Fruit fly (Drosophila melanogaster): ENCODE measurements around the gene atms.

The atms gene

DNA sequence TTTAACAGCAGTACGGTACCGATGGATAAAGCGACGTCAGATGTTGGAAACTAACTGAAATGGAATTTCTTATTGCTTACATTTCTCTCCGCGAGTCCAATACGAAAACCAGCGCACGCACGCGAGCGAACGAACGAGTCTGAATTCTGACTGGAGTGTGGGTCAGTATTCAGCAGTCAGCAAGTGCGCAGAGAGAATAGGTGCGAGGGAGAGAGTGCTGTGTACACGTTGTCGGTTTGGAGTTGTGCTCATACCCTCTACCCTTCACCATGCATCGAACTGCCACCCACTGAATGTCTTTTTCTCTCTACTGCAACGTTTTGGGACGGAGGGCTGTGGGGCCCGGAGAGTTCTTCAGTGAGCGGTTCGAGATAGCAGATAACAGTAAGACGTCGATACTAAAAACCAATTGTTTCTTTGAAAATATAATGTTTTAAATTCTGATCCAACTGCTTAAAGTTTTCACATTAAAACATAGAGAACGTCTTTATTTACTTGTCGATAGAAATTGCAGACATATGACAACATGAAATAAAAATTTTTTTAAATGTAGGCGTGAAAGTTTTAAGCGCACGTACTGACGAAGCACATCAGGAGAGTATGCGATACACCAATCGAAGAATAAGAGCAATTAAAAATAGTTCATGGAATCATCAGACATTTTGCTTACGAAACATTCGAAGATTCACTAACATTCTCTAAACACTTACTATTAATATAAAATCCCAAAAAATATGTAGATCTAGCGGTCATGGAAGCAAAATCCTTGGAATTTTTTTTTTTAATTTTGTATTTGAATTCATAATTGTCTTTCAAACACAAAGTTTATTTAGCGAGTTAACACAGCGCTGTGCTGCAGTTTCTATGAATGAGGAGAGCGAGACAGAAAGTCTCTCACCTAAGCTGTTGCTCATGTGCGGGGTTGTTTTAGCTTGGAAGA lies 10.1 kb upstream of the atms start (continued):
- TF ChIP-seq CG42726 (GFP tag; IDR thresholded peaks at IDR 0.05; ENCODE audit: partially characterized antibody) (no peak), CG14860 (GFP tag; IDR thresholded peaks at IDR 0.05; ENCODE audit: partially characterized antibody) (no peak), CG12155 (GFP tag; optimal IDR thresholded peaks at IDR 0.05) (peak; percentile 26), gsb-n (tag; optimal IDR thresholded peaks at IDR 0.05) (peak; percentile 70), p53 (GFP tag; optimal IDR thresholded peaks at IDR 0.05) (peak; percentile 59), CG14441 (GFP tag; IDR thresholded peaks at IDR 0.05) (no peak), dan (GFP tag; IDR thresholded peaks at IDR 0.05) (no peak), CG11695 (GFP tag; IDR thresholded peaks at IDR 0.05) (no peak), Optix (GFP tag; IDR thresholded peaks at IDR 0.05) (no peak), NFAT (GFP tag; IDR thresholded peaks at IDR 0.05) (no peak), Xbp1 (GFP tag; optimal IDR thresholded peaks at IDR 0.05) (peak; percentile 88), Hand (GFP tag; optimal IDR thresholded peaks at IDR 0.05) (peak; percentile 54), crp (GFP tag; optimal IDR thresholded peaks at IDR 0.05) (peak in 1 of 2 experiments; percentile 45), CG12071 (GFP tag; optimal IDR thresholded peaks at IDR 0.05) (no peak), Dek (tag; optimal IDR thresholded peaks at IDR 0.05) (peak; percentile 80), H15 (GFP tag; IDR thresholded peaks at IDR 0.05) (no peak), CG30431 (GFP tag; optimal IDR thresholded peaks at IDR 0.05) (peak; percentile 76), ash1 (GFP tag; optimal IDR thresholded peaks at IDR 0.05) (no peak), dpn (GFP tag; optimal IDR thresholded peaks at IDR 0.05) (peak; percentile 82 to 87), CG8478 (optimal IDR thresholded peaks at IDR 0.05) (no peak), CG1233 (GFP tag; optimal IDR thresholded peaks at IDR 0.05) (peak; percentile 89), CG31224 (GFP tag; IDR thresholded peaks at IDR 0.05) (no peak), H2.0 (GFP tag; IDR thresholded peaks at IDR 0.05) (no peak), Ets97D (GFP tag; optimal IDR thresholded peaks at IDR 0.05) (peak; percentile 46), lola (GFP tag; optimal IDR thresholded peaks at IDR 0.05) (peak in 2 of 3 experiments; percentile 51 to 90), inv (GFP tag; IDR thresholded peaks at IDR 0.05; ENCODE audit: partially characterized antibody) (no peak), fd96Cb (tag; optimal IDR thresholded peaks at IDR 0.05) (peak; percentile 80), lab (GFP tag; optimal IDR thresholded peaks at IDR 0.05) (peak; percentile 79), bsh (GFP tag; optimal IDR thresholded peaks at IDR 0.05) (peak; percentile 73 to 75), CG14667 (GFP tag; IDR thresholded peaks at IDR 0.05) (no peak), scrt (GFP tag; optimal IDR thresholded peaks at IDR 0.05) (peak; percentile 66), grau (tag; optimal IDR thresholded peaks at IDR 0.05) (peak; percentile 97), CG6254 (GFP tag; optimal IDR thresholded peaks at IDR 0.05) (peak; percentile 59), dysf (GFP tag; IDR thresholded peaks at IDR 0.05) (no peak), CG12219 (GFP tag; optimal IDR thresholded peaks at IDR 0.05) (peak; percentile 30), CG6765 (GFP tag; optimal IDR thresholded peaks at IDR 0.05) (peak; percentile 71), caup (GFP tag; optimal IDR thresholded peaks at IDR 0.05; ENCODE audit: severe bottlenecking) (peak; percentile 77), Bgb (GFP tag; IDR thresholded peaks at IDR 0.05; ENCODE audit: partially characterized antibody) (no peak), stwl (tag; optimal IDR thresholded peaks at IDR 0.05) (no peak), hth (optimal IDR thresholded peaks at IDR 0.05) (no peak), CG18262 (tag; optimal IDR thresholded peaks at IDR 0.05) (peak; percentile 92), ttk (GFP tag; IDR thresholded peaks at IDR 0.05) (no peak), Dbx (GFP tag; IDR thresholded peaks at IDR 0.05) (no peak), ro (GFP tag; IDR thresholded peaks at IDR 0.05) (no peak), CG10274 (GFP tag; optimal IDR thresholded peaks at IDR 0.05) (peak; percentile 79)
